Worm (Caenorhabditis elegans): ENCODE results near the gene pmk-3.
A peak's percentile ranks its signal among the peaks of the same experiment; 100 is the strongest.

pmk-3 gene

ce11 chrIV:8144341-8144740 lies 5.3 kb downstream of the pmk-3 start:
- TF ChIP-seq lsy-2 (tag; optimal IDR thresholded peaks at IDR 0.05) (no peak), nhr-20 (tag; optimal IDR thresholded peaks at IDR 0.05) (no peak), dsc-1 (tag; optimal IDR thresholded peaks at IDR 0.05) (peak; percentile 65), C16A3.4 (tag; optimal IDR thresholded peaks at IDR 0.05) (no peak)

ce11 chrIV:8146283-8146682 lies 7.3 kb downstream of the pmk-3 start:
- TF ChIP-seq nhr-19 (GFP tag; conservative IDR thresholded peaks at IDR 0.05) (peak; percentile 17; the same call in 1 of the 2 replicates), swsn-7 (tag; optimal IDR thresholded peaks at IDR 0.05) (peak; percentile 11), snu-23 (GFP tag; optimal IDR thresholded peaks at IDR 0.05) (peak; percentile 76), lin-14 (GFP tag; optimal IDR thresholded peaks at IDR 0.05) (peak; percentile 86), nhr-47 (tag; optimal IDR thresholded peaks at IDR 0.05) (peak; percentile 23), snpc-4 (tag; optimal IDR thresholded peaks at IDR 0.05) (no peak), efl-1 (optimal IDR thresholded peaks at IDR 0.05) (peak in 1 of 2 experiments; percentile 33), efl-1 (GFP tag; optimal IDR thresholded peaks at IDR 0.05 in 1 of 2) (no peak), lin-35 (GFP tag; optimal IDR thresholded peaks at IDR 0.05) (peak in 1 of 2 experiments; percentile 74), C16A3.4 (tag; optimal IDR thresholded peaks at IDR 0.05) (peak; percentile 31), skn-1 (tag; optimal IDR thresholded peaks at IDR 0.05) (peak; percentile 40), nhr-237 (tag; optimal IDR thresholded peaks at IDR 0.05) (no peak), pag-3 (tag; optimal IDR thresholded peaks at IDR 0.05; ENCODE audit: borderline replicate concordance, insufficient read depth) (no peak), nhr-85 (tag) (peak; percentile 94), lir-3 (tag; optimal IDR thresholded peaks at IDR 0.05; ENCODE audit: poor library complexity) (peak; percentile 17), irx-1 (tag; optimal IDR thresholded peaks at IDR 0.05) (peak; percentile 11), mdl-1 (tag; optimal IDR thresholded peaks at IDR 0.05) (peak in 1 of 2 experiments; percentile 71), nhr-84 (tag; optimal IDR thresholded peaks at IDR 0.05) (no peak), nhr-71 (tag; optimal IDR thresholded peaks at IDR 0.05) (peak; percentile 65), elt-3 (tag; optimal IDR thresholded peaks at IDR 0.05) (peak in 2 of 6 experiments; percentile 34 to 64), nhr-20 (tag; optimal IDR thresholded peaks at IDR 0.05) (peak; percentile 75), elt-2 (tag; optimal IDR thresholded peaks at IDR 0.05) (peak; percentile 28), mep-1 (tag; optimal IDR thresholded peaks at IDR 0.05) (peak; percentile 34), tbx-2 (tag; optimal IDR thresholded peaks at IDR 0.05) (no peak), lsy-2 (tag; optimal IDR thresholded peaks at IDR 0.05) (peak; percentile 14 to 46), C04F5.9 (tag; optimal IDR thresholded peaks at IDR 0.05) (no peak), nhr-90 (tag; optimal IDR thresholded peaks at IDR 0.05; ENCODE audit: poor library complexity) (peak; percentile 51), dpl-1 (GFP tag; optimal IDR thresholded peaks at IDR 0.05) (peak in 1 of 3 experiments; percentile 29), blmp-1 (tag; optimal IDR thresholded peaks at IDR 0.05) (peak; percentile 45)

DNA sequence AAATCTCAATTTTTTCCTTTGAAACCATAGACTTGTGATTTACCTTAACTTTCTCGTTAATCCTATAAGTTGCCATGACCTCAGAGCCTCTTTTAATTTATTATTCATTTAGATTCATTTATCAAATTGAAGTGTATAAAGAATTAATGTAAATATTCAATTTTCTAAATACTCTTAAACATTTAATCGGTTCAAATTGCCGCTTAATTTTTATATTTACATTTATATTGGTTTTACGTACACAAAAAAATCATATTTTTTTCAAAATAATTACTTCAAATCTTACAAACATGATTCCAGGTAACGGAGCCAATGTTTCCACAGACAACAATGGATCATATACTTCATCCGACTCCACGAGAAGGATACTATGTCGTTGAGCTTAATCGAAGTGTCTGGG lies 9.5 kb downstream of the pmk-3 start, which contains the start of gene pmk-1:
pmk-1 (plus strand) TSS at position 301 of the 400 bp plus-strand sequence.
- TF ChIP-seq elt-3 (tag; optimal IDR thresholded peaks at IDR 0.05) = no peak
- no peak for TF ChIP-seq nhr-76 (tag; optimal IDR thresholded peaks at IDR 0.05)

- TF ChIP-seq nhr-85 (tag) = no peak
- no peak for TF ChIP-seq egl-27 (tag; optimal IDR thresholded peaks at IDR 0.05)
- TF ChIP-seq nhr-20 (tag; optimal IDR thresholded peaks at IDR 0.05) = peak; percentile 24
- TF ChIP-seq lin-35 (GFP tag; optimal IDR thresholded peaks at IDR 0.05) = peak in 1 of 2 experiments; percentile 35
- peak; percentile 24 for TF ChIP-seq jun-1 (tag; optimal IDR thresholded peaks at IDR 0.05)
- TF ChIP-seq isw-1 (GFP tag; IDR thresholded peaks at IDR 0.05) = no peak
- no peak for TF ChIP-seq nhr-11 (tag; optimal IDR thresholded peaks at IDR 0.05)
- peak; percentile 18 for TF ChIP-seq dsc-1 (tag; optimal IDR thresholded peaks at IDR 0.05)
- TF ChIP-seq nhr-19 (GFP tag; conservative IDR thresholded peaks at IDR 0.05) = peak; percentile 10; the same call in 1 of the 2 replicates
- peak; percentile 32 for TF ChIP-seq nhr-71 (tag; optimal IDR thresholded peaks at IDR 0.05)
- TF ChIP-seq lsy-2 (tag; optimal IDR thresholded peaks at IDR 0.05) = peak in 1 of 2 experiments; percentile 3
- peak; percentile 83 for TF ChIP-seq elt-2 (tag; optimal IDR thresholded peaks at IDR 0.05)
Measured at ce11 chrIV:8151721-8152120, 12.7 kb downstream of the pmk-3 start.

Data from whole organism, L1 larva.